Fruit fly (Drosophila melanogaster) whole organism, embryonic: Measurements from ENCODE around the gene CG14034.

Source experiments
- CG10366 ChIP-seq: fragments of 200-800 bp; sonication (Bioruptor generic); IDR thresholded peaks from 2 replicates; pipeline ENCODE4 v1.3.6; 2022; ENCODE audit warnings: missing biosample characterization, missing genetic modification characterization
- CG11085 ChIP-seq: fragments of 200-800 bp; sonication (Bioruptor generic); IDR thresholded peaks from 2 replicates; pipeline ENCODE4 v1.3.6; 2022; ENCODE audit warnings: missing biosample characterization, missing genetic modification characterization
- CG11093 ChIP-seq: fragments of 200-800 bp; sonication (Bioruptor generic); IDR thresholded peaks from 3 replicates; pipeline ENCODE4 v1.3.6; 2022; ENCODE audit warnings: missing biosample characterization, missing genetic modification characterization
- CG12155 ChIP-seq: fragments of 200-800 bp; sonication (Bioruptor generic); optimal IDR thresholded peaks from 3 replicates; lab custom pipeline; 2016; ENCODE audit warnings: missing biosample characterization, missing genetic modification characterization
- CG12769 ChIP-seq: fragments of 200-800 bp; sonication (Bioruptor generic); optimal IDR thresholded peaks from 2 replicates; lab custom pipeline; 2019; ENCODE audit warnings: missing biosample characterization, mild to moderate bottlenecking, missing genetic modification characterization, moderate library complexity
- CG14710 ChIP-seq: fragments of 200-800 bp; sonication (Bioruptor generic); optimal IDR thresholded peaks from 3 replicates; lab custom pipeline; 2019; ENCODE audit warnings: missing biosample characterization, mild to moderate bottlenecking, missing genetic modification characterization, moderate library complexity
- CG15269 ChIP-seq: fragments of 200-800 bp; sonication (Bioruptor generic); optimal IDR thresholded peaks from 2 replicates; lab custom pipeline; 2018; ENCODE audit warnings: missing biosample characterization, mild to moderate bottlenecking, missing genetic modification characterization, moderate library complexity
- CG17359 ChIP-seq: fragments of 200-800 bp; sonication (Bioruptor generic); optimal IDR thresholded peaks from 3 replicates; lab custom pipeline; 2018; ENCODE audit warnings: missing biosample characterization, mild to moderate bottlenecking, missing genetic modification characterization, moderate library complexity
- CG1792 ChIP-seq: fragments of 200-800 bp; sonication (Bioruptor generic); optimal IDR thresholded peaks from 2 replicates; lab custom pipeline; 2016; ENCODE audit warnings: missing biosample characterization, missing genetic modification characterization
- CG18476 ChIP-seq: fragments of 200-800 bp; sonication (Bioruptor generic); optimal IDR thresholded peaks from 2 replicates; lab custom pipeline; 2016; ENCODE audit warnings: missing biosample characterization, mild to moderate bottlenecking, missing genetic modification characterization
- CG2678 ChIP-seq: fragments of 200-800 bp; sonication (Bioruptor generic); optimal IDR thresholded peaks from 3 replicates; lab custom pipeline; 2019; ENCODE audit warnings: missing biosample characterization, mild to moderate bottlenecking, missing genetic modification characterization, moderate library complexity
- CG3065 ChIP-seq: fragments of 200-800 bp; sonication (Bioruptor generic); optimal IDR thresholded peaks from 2 replicates; lab custom pipeline; 2016; ENCODE audit warnings: missing biosample characterization, missing genetic modification characterization
- CG3407 ChIP-seq: fragments of 200-800 bp; sonication (Bioruptor generic); optimal IDR thresholded peaks from 2 replicates; lab custom pipeline; 2018; ENCODE audit warnings: missing biosample characterization, mild to moderate bottlenecking, missing genetic modification characterization
- CG4282 ChIP-seq: fragments of 200-800 bp; sonication (Bioruptor generic); optimal IDR thresholded peaks from 2 replicates; lab custom pipeline; 2016; ENCODE audit warnings: missing biosample characterization, missing genetic modification characterization
- CG5245 ChIP-seq: fragments of 200-800 bp; sonication (Bioruptor generic); optimal IDR thresholded peaks from 3 replicates; lab custom pipeline; 2016; ENCODE audit warnings: missing biosample characterization, missing genetic modification characterization
- CG7745 ChIP-seq: fragments of 200-800 bp; sonication (Bioruptor generic); optimal IDR thresholded peaks from 2 replicates; lab custom pipeline; 2018; ENCODE audit warnings: missing biosample characterization, mild to moderate bottlenecking, missing genetic modification characterization, moderate library complexity
- CG8281 ChIP-seq: fragments of 200-800 bp; sonication (Bioruptor generic); optimal IDR thresholded peaks from 2 replicates; lab custom pipeline; 2018; ENCODE audit warnings: missing biosample characterization, mild to moderate bottlenecking, missing genetic modification characterization, moderate library complexity
- CG8290 ChIP-seq, 3 experiments: fragments of 200-800 bp; sonication (Bioruptor generic); optimal IDR thresholded peaks; 2 replicates each; lab custom pipeline; 2016 to 2019; ENCODE audit warnings: missing biosample characterization in 3 of 3, missing genetic modification characterization in 3 of 3, mild to moderate bottlenecking in 2 of 3, moderate library complexity in 1 of 3
- CG8924 ChIP-seq: fragments of 200-800 bp; optimal IDR thresholded peaks from 3 replicates; lab custom pipeline; 2019; ENCODE audit warnings: missing biosample characterization, mild to moderate bottlenecking, missing genetic modification characterization, moderate library complexity
- CG9797 ChIP-seq: fragments of 200-800 bp; sonication (Bioruptor generic); optimal IDR thresholded peaks from 3 replicates; lab custom pipeline; 2018; ENCODE audit warnings: missing biosample characterization, mild to moderate bottlenecking, missing genetic modification characterization
- D19A ChIP-seq: fragments of 200-800 bp; optimal IDR thresholded peaks from 3 replicates; lab custom pipeline; 2019; ENCODE audit warnings: missing biosample characterization, mild to moderate bottlenecking, missing genetic modification characterization, moderate library complexity
- Dp ChIP-seq: fragments of 200-800 bp; sonication (Bioruptor generic); optimal IDR thresholded peaks from 2 replicates; lab custom pipeline; 2018; ENCODE audit warnings: missing biosample characterization, mild to moderate bottlenecking, missing genetic modification characterization, moderate library complexity
- E2f2 ChIP-seq: fragments of 200-800 bp; sonication (Bioruptor generic); IDR thresholded peaks from 2 replicates; pipeline ENCODE4 v1.3.6; 2022; ENCODE audit warnings: missing biosample characterization, missing genetic modification characterization
- GATAe ChIP-seq: fragments of 200-800 bp; sonication (Bioruptor generic); conservative IDR thresholded peaks from 2 replicates; pipeline ENCODE4 v1.3.6; 2022; ENCODE audit warnings: missing biosample characterization, missing genetic modification characterization
- Hr3 ChIP-seq: fragments of 200-800 bp; sonication (Bioruptor generic); optimal IDR thresholded peaks from 3 replicates; lab custom pipeline; 2016; ENCODE audit warnings: missing biosample characterization, missing genetic modification characterization
- Mad ChIP-seq: fragments of 200-800 bp; sonication (Bioruptor generic); optimal IDR thresholded peaks from 2 replicates; lab custom pipeline; 2016; ENCODE audit warnings: missing biosample characterization, missing genetic modification characterization
- NC2β ChIP-seq: fragments of 200-800 bp; sonication (Bioruptor generic); optimal IDR thresholded peaks from 2 replicates; lab custom pipeline; 2016; ENCODE audit warnings: missing biosample characterization, missing genetic modification characterization
- NfI ChIP-seq: fragments of 200-800 bp; sonication (Bioruptor generic); optimal IDR thresholded peaks from 3 replicates; lab custom pipeline; 2018; ENCODE audit warnings: missing biosample characterization, mild to moderate bottlenecking, missing genetic modification characterization, moderate library complexity
- Xbp1 ChIP-seq: fragments of 200-800 bp; sonication (Bioruptor generic); optimal IDR thresholded peaks from 3 replicates; lab custom pipeline; 2016; ENCODE audit warnings: missing biosample characterization, mild to moderate bottlenecking, missing genetic modification characterization
- caup ChIP-seq: fragments of 200-800 bp; sonication (Bioruptor generic); optimal IDR thresholded peaks from 3 replicates; lab custom pipeline; 2017; ENCODE audit warnings: missing biosample characterization, mild to moderate bottlenecking, missing genetic modification characterization, moderate library complexity; ENCODE audit not compliant: severe bottlenecking
- chinmo ChIP-seq: fragments of 200-800 bp; sonication (Bioruptor generic); IDR thresholded peaks from 4 replicates; pipeline ENCODE4 v1.3.6; 2022; ENCODE audit warnings: missing biosample characterization, missing genetic modification characterization; ENCODE audit not compliant: partially characterized antibody
- chn ChIP-seq: fragments of 200-800 bp; sonication (Bioruptor generic); optimal IDR thresholded peaks from 2 replicates; lab custom pipeline; 2016; ENCODE audit warnings: missing biosample characterization, missing genetic modification characterization
- dimm ChIP-seq: fragments of 200-800 bp; sonication (Bioruptor generic); IDR thresholded peaks from 2 replicates; pipeline ENCODE4 v1.3.6; 2022; ENCODE audit warnings: missing biosample characterization, missing genetic modification characterization
- dpn ChIP-seq, 2 experiments: fragments of 200-800 bp; sonication (Bioruptor generic); optimal IDR thresholded peaks; 3 replicates each; lab custom pipeline; 2016; ENCODE audit warnings: missing biosample characterization in 2 of 2, missing genetic modification characterization in 2 of 2
- gcm ChIP-seq: fragments of 200-800 bp; sonication (Bioruptor generic); optimal IDR thresholded peaks from 2 replicates; lab custom pipeline; 2019; ENCODE audit warnings: missing biosample characterization, mild to moderate bottlenecking, missing genetic modification characterization, moderate library complexity
- gt ChIP-seq: fragments of 200-800 bp; sonication (Bioruptor generic); IDR thresholded peaks from 2 replicates; pipeline ENCODE4 v1.3.6; 2022; ENCODE audit warnings: missing biosample characterization, missing genetic modification characterization
- jing ChIP-seq: fragments of 200-800 bp; sonication (Bioruptor generic); optimal IDR thresholded peaks from 2 replicates; lab custom pipeline; 2018; ENCODE audit warnings: missing biosample characterization, mild to moderate bottlenecking, missing genetic modification characterization
- lola ChIP-seq, 3 experiments: fragments of >200 bp in 2 of 3; fragments of 200-800 bp in 1 of 3; sonication (Bioruptor generic) in 1 of 3; optimal IDR thresholded peaks; 2 replicates each; lab custom pipeline; 2017 to 2019; ENCODE audit warnings: missing biosample characterization in 3 of 3, missing genetic modification characterization in 3 of 3, mild to moderate bottlenecking in 1 of 3, moderate library complexity in 1 of 3
- pan ChIP-seq, 4 experiments: fragments of >200 bp in 3 of 4; fragments of 200-800 bp in 1 of 4; sonication (Bioruptor generic) in 1 of 4; optimal IDR thresholded peaks in 3 of 4; IDR thresholded peaks in 1 of 4; 2 replicates each; pipeline versions ENCODE4 v1.3.6 to Lab custom; 2017 to 2022; ENCODE audit warnings: missing biosample characterization in 2 of 4, missing genetic modification characterization in 2 of 4, mixed read lengths in 1 of 4
- peb ChIP-seq: fragments of 200-800 bp; sonication (Bioruptor generic); IDR thresholded peaks from 2 replicates; pipeline ENCODE4 v1.3.6; 2022; ENCODE audit warnings: missing biosample characterization, missing genetic modification characterization
- prd ChIP-seq, 3 experiments: fragments of >200 bp in 2 of 3; fragments of 200-800 bp in 1 of 3; sonication (Bioruptor generic) in 1 of 3; optimal IDR thresholded peaks in 2 of 3; IDR thresholded peaks in 1 of 3; 2 replicates in 2 of 3; 3 replicates in 1 of 3; pipeline versions ENCODE4 v1.3.6 to Lab custom; 2017 to 2022; ENCODE audit warnings: missing biosample characterization in 1 of 3, missing genetic modification characterization in 1 of 3
- sens ChIP-seq: fragments of 200-800 bp; sonication (Bioruptor generic); peaks from one replicate; lab custom pipeline; 2016; ENCODE audit warnings: missing biosample characterization, missing genetic modification characterization
- sisA ChIP-seq: fragments of 200-800 bp; sonication (Bioruptor generic); IDR thresholded peaks from 2 replicates; pipeline ENCODE4 v1.3.6; 2022; ENCODE audit warnings: missing biosample characterization, missing genetic modification characterization
- slbo ChIP-seq: fragments of 200-800 bp; sonication (Bioruptor generic); IDR thresholded peaks from 2 replicates; pipeline ENCODE4 v1.3.6; 2022; ENCODE audit warnings: missing biosample characterization, missing genetic modification characterization
- sna ChIP-seq: fragments of 200-800 bp; sonication (Bioruptor generic); IDR thresholded peaks from 2 replicates; pipeline ENCODE4 v1.3.6; 2022; ENCODE audit warnings: missing biosample characterization, missing genetic modification characterization; ENCODE audit not compliant: partially characterized antibody
- sqz ChIP-seq: fragments of 200-800 bp; sonication (Bioruptor generic); optimal IDR thresholded peaks from 3 replicates; lab custom pipeline; 2018; ENCODE audit warnings: missing biosample characterization, mild to moderate bottlenecking, missing genetic modification characterization
- unpg ChIP-seq: fragments of 200-800 bp; sonication (Bioruptor generic); optimal IDR thresholded peaks from 3 replicates; lab custom pipeline; 2018; ENCODE audit warnings: missing biosample characterization, mild to moderate bottlenecking, missing genetic modification characterization, moderate library complexity
- zf30C ChIP-seq: fragments of 200-800 bp; sonication (Bioruptor generic); optimal IDR thresholded peaks from 3 replicates; lab custom pipeline; 2018; ENCODE audit warnings: missing biosample characterization, mild to moderate bottlenecking, missing genetic modification characterization

Gene CG14034

DNA sequence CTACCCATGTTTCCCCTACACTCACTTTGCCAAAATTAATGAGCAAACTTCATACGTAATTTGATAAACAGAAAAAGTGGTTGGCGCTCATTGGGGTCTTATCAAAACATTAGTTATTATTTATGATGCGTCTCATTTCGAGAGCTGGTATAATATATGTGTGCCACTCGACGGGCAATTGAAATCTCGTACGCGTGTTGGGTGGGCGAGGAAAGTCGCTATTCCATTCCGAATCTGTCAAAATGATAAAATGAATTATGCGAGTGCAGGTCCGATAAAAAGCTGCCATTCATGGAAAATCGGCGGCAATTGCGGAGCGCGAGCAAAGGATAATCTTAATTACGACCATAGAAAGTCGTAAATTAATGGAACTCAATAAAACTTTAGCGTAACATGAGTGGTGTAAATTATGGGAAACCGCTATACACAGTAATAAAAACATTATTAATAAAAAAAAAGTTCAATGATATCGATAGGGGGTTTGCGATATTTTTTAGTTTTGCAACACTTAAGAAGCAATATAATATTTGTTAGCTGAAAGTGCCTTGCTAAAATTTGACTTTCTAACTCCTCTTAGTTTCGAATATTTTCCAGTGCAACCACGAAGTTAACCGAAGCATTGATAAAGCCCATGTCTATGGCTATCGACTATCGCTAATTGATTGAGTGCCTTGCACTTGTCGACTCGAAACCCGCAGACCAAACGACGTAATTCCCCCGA, 26.0 kb upstream of the CG14034 start (continued):
- TF ChIP-seq sisA = no peak
- peak; percentile 23 for TF ChIP-seq caup (GFP tag; lab: Kevin White, UChicago)
- TF ChIP-seq CG10366 (GFP tag; lab: Robert Waterston, UW) = no peak
- TF ChIP-seq CG2678 (tag; lab: Kevin White, UChicago) = peak; percentile 53
- TF ChIP-seq prd (optimal IDR thresholded peaks at IDR 0.05; lab: Kevin White, UChicago) = no peak
- TF ChIP-seq prd (GFP tag; IDR thresholded peaks at IDR 0.05; lab: Robert Waterston, UW) = peak; percentile 13; the same call in 1 of the 3 replicates
- TF ChIP-seq unpg (GFP tag; lab: Kevin White, UChicago) = peak; percentile 38
- TF ChIP-seq Xbp1 (GFP tag; lab: Kevin White, UChicago) = no peak
- TF ChIP-seq CG5245 (GFP tag; lab: Kevin White, UChicago) = no peak
- TF ChIP-seq CG12155 (GFP tag; lab: Kevin White, UChicago) = no peak
- TF ChIP-seq CG8281 (tag; lab: Kevin White, UChicago) = no peak
- no peak for TF ChIP-seq sqz (GFP tag; lab: Kevin White, UChicago)
- TF ChIP-seq NC2β (GFP tag; lab: Kevin White, UChicago) = no peak
- TF ChIP-seq CG3407 (GFP tag; lab: Kevin White, UChicago) = no peak
- TF ChIP-seq CG8924 (tag; lab: Kevin White, UChicago) = no peak
- no peak for TF ChIP-seq chn (GFP tag; lab: Kevin White, UChicago)
- no peak for TF ChIP-seq Hr3 (GFP tag; lab: Kevin White, UChicago)
- TF ChIP-seq slbo (GFP tag; lab: Robert Waterston, UW) = no peak
- TF ChIP-seq CG9797 (GFP tag; lab: Kevin White, UChicago) = no peak
- TF ChIP-seq chinmo (GFP tag; lab: Robert Waterston, UW) = 0 out of 4 replicates have a peak, but pooled peaks have one; percentile 41
- no peak for TF ChIP-seq CG12769
- TF ChIP-seq dpn (GFP tag; optimal IDR thresholded peaks at IDR 0.05; lab: Kevin White, UChicago) = peak in 1 of 2 experiments; percentile 7
- no peak for TF ChIP-seq lola (GFP tag; optimal IDR thresholded peaks at IDR 0.05; lab: Kevin White, UChicago)
- TF ChIP-seq D19A (tag; lab: Kevin White, UChicago) = no peak
- TF ChIP-seq Mad (GFP tag; lab: Kevin White, UChicago) = no peak
- peak; percentile 42 for TF ChIP-seq CG15269 (tag; lab: Kevin White, UChicago)
- TF ChIP-seq CG11085 (GFP tag; lab: Robert Waterston, UW) = no peak
- no peak for TF ChIP-seq peb (GFP tag; lab: Robert Waterston, UW)
- TF ChIP-seq pan (optimal IDR thresholded peaks at IDR 0.05; lab: Kevin White, UChicago) = no peak
- TF ChIP-seq pan (GFP tag; optimal IDR thresholded peaks at IDR 0.05 in 1 of 2, IDR thresholded peaks at IDR 0.05 in 1 of 2) = peak in 1 of 2 experiments; percentile 50
- no peak for TF ChIP-seq jing (GFP tag; lab: Kevin White, UChicago)
- TF ChIP-seq CG11093 (GFP tag; lab: Robert Waterston, UW) = no peak
- TF ChIP-seq CG1792 = no peak
- TF ChIP-seq CG17359 (tag; lab: Kevin White, UChicago) = peak; percentile 5
- TF ChIP-seq CG8290 (GFP tag; optimal IDR thresholded peaks at IDR 0.05; lab: Kevin White, UChicago) = no peak
- no peak for TF ChIP-seq CG8290 (tag; optimal IDR thresholded peaks at IDR 0.05; lab: Kevin White, UChicago)
- no peak for TF ChIP-seq gcm
- no peak for TF ChIP-seq NfI (GFP tag; lab: Kevin White, UChicago)
- TF ChIP-seq CG14710 (tag; lab: Kevin White, UChicago) = no peak
- no peak for TF ChIP-seq gt (GFP tag; lab: Robert Waterston, UW)
- TF ChIP-seq sna (GFP tag; lab: Robert Waterston, UW) = no peak
- no peak for TF ChIP-seq CG7745 (tag; lab: Kevin White, UChicago)
- no peak for TF ChIP-seq zf30C
- no peak for TF ChIP-seq CG3065 (GFP tag; lab: Kevin White, UChicago)
- no peak for TF ChIP-seq Dp (GFP tag; lab: Kevin White, UChicago)
- no peak for TF ChIP-seq dimm (GFP tag; lab: Robert Waterston, UW)
- TF ChIP-seq CG18476 = no peak
- no peak for TF ChIP-seq GATAe
- no peak for TF ChIP-seq CG4282
- peak; percentile 80 for TF ChIP-seq sens (GFP tag; lab: Kevin White, UChicago)
- peak; percentile 16; the same call in 1 of the 2 replicates for TF ChIP-seq E2f2
